Fruit fly (Drosophila melanogaster) whole organism, pupa: ENCODE data around the gene ClpX.

Experiments used
- CG10348 ChIP-seq: fragments of 200-800 bp; sonication (Bioruptor generic); IDR thresholded peaks from 2 replicates; pipeline ENCODE4 v1.3.6; 2022; ENCODE audit warnings: missing biosample characterization, missing genetic modification characterization
- CG13204 ChIP-seq: fragments of 200-800 bp; sonication (Bioruptor generic); optimal IDR thresholded peaks from 2 replicates; lab custom pipeline; 2018; ENCODE audit warnings: missing biosample characterization, mild to moderate bottlenecking, missing genetic modification characterization, moderate library complexity
- CG14655 ChIP-seq: fragments of 200-800 bp; sonication (Bioruptor generic); optimal IDR thresholded peaks from 3 replicates; lab custom pipeline; 2017; ENCODE audit warnings: mild to moderate bottlenecking, missing biosample characterization, missing genetic modification reagents, missing genetic modification characterization
- CG15710 ChIP-seq: fragments of 200-800 bp; sonication (Bioruptor generic); optimal IDR thresholded peaks from 2 replicates; lab custom pipeline; 2018; ENCODE audit warnings: missing biosample characterization, mild to moderate bottlenecking, missing genetic modification characterization, moderate library complexity
- CG17806 ChIP-seq: fragments of 200-800 bp; sonication (Bioruptor generic); optimal IDR thresholded peaks from 2 replicates; lab custom pipeline; 2018; ENCODE audit warnings: missing biosample characterization, mild to moderate bottlenecking, missing genetic modification characterization, moderate library complexity
- CG34367 ChIP-seq: fragments of 200-800 bp; sonication (Bioruptor generic); optimal IDR thresholded peaks from 2 replicates; lab custom pipeline; 2018; ENCODE audit warnings: missing biosample characterization, mild to moderate bottlenecking, missing genetic modification characterization
- EcR ChIP-seq: fragments of 200-800 bp; sonication (Bioruptor generic); optimal IDR thresholded peaks from 3 replicates; lab custom pipeline; 2019; ENCODE audit warnings: missing biosample characterization, missing genetic modification characterization, mild to moderate bottlenecking, moderate library complexity, missing genetic modification reagents
- Pif1B ChIP-seq: fragments of 200-800 bp; sonication (Bioruptor generic); optimal IDR thresholded peaks from 3 replicates; lab custom pipeline; 2016; ENCODE audit warnings: missing biosample characterization, missing genetic modification characterization
- Snoo ChIP-seq: fragments of 200-800 bp; sonication (Bioruptor generic); optimal IDR thresholded peaks from 3 replicates; lab custom pipeline; 2017; ENCODE audit warnings: missing biosample characterization, mild to moderate bottlenecking, missing genetic modification characterization, inconsistent platforms

DNA sequence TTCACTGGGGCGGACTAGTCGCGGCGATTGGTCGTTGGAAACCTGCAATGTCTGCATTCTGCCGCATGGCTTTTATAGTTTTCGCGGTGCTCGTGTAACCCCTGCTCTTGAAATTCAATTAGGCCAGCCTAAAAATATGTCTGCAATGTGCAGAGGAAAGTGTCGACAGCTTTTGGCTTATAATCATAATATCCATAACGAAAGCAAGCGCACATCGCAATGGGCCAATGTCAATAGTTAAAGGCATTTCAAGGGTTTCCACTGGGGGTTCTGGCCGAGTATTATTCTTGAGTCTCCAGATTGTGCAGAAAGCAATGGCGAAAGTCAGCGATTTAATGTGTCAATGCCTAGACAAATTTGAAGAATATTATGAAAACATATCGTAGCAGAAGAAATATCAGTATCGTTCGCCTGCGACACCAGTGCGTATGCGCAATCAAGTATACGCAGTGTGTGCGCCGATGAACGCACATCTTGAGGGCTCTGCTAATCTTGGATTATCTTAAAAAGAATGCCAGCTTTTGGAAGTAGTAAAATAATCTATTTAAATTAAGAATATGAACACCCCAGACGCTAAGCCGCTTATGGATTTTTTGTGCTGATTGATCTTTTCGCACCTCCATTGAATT is 15.2 kb downstream of the ClpX start, which contains the start of gene ninaE:
- TF ChIP-seq CG15710 (tag; lab: Kevin White, UChicago) (no peak), CG17806 (tag; lab: Kevin White, UChicago) (no peak), Snoo (tag; lab: Kevin White, UChicago) (no peak), CG13204 (GFP tag; lab: Kevin White, UChicago) (no peak), CG10348 (no peak), Pif1B (GFP tag; lab: Kevin White, UChicago) (no peak), EcR (no peak), CG14655 (GFP tag; lab: Kevin White, UChicago) (no peak), CG34367 (tag; lab: Kevin White, UChicago) (no peak)
